Worm (Caenorhabditis elegans) whole organism, young adult: ENCODE measurements around the gene lin-15A.

Experiments used
- B0261.1 ChIP-seq: sonication (generic microtip); optimal IDR thresholded peaks from 2 replicates; lab custom pipeline; 2016; ENCODE audit warnings: mild to moderate bottlenecking, missing genetic modification characterization, moderate library complexity, missing compliant biosample characterization
- F22D6.2 ChIP-seq: sonication (generic microtip); optimal IDR thresholded peaks from 2 replicates; lab custom pipeline; 2016; ENCODE audit warnings: mild to moderate bottlenecking, missing genetic modification characterization, missing compliant biosample characterization
- F23B12.7 ChIP-seq: sonication (generic microtip); optimal IDR thresholded peaks from 2 replicates; lab custom pipeline; 2017; ENCODE audit warnings: missing genetic modification characterization, mild to moderate bottlenecking, missing compliant biosample characterization, antibody characterized with exemption, moderate library complexity; ENCODE audit not compliant: insufficient read depth
- K11D2.4 ChIP-seq: fragments of 200-800 bp; sonication (Bioruptor generic); IDR thresholded peaks from 2 replicates; pipeline ENCODE4 v1.3.6; 2022; ENCODE audit warnings: missing genetic modification reagents, missing genetic modification characterization, missing compliant biosample characterization
- K12H6.12 ChIP-seq: fragments of 200-800 bp; sonication (Bioruptor generic); optimal IDR thresholded peaks from 2 replicates; lab custom pipeline; 2018; ENCODE audit warnings: mild to moderate bottlenecking, missing genetic modification characterization, missing compliant biosample characterization
- Y53F4B.3 ChIP-seq: fragments of 200-800 bp; sonication (Bioruptor generic); IDR thresholded peaks from 2 replicates; pipeline ENCODE4 v1.3.6; 2022; ENCODE audit warnings: missing genetic modification reagents, missing genetic modification characterization, missing compliant biosample characterization
- Y53G8AR.9 ChIP-seq: fragments of 200-800 bp; sonication (Bioruptor generic); conservative IDR thresholded peaks from 2 replicates; pipeline ENCODE4 v1.3.6; 2022; ENCODE audit warnings: missing genetic modification reagents, missing genetic modification characterization, missing compliant biosample characterization
- Y79H2A.3 ChIP-seq: fragments of 200-800 bp; sonication (Bioruptor generic); conservative IDR thresholded peaks from 2 replicates; pipeline ENCODE4 v1.3.6; 2022; ENCODE audit warnings: missing genetic modification reagents, missing genetic modification characterization, missing compliant biosample characterization
- Y95B8A.8 ChIP-seq: fragments of 200-800 bp; sonication (Bioruptor generic); IDR thresholded peaks from 2 replicates; pipeline ENCODE4 v1.3.6; 2022; ENCODE audit warnings: missing genetic modification reagents, missing genetic modification characterization, missing compliant biosample characterization
- atf-7 ChIP-seq: sonication (generic microtip); optimal IDR thresholded peaks from 2 replicates; lab custom pipeline; 2017; ENCODE audit warnings: mild to moderate bottlenecking, missing genetic modification characterization, missing compliant biosample characterization
- attf-5 ChIP-seq: fragments of 200-800 bp; sonication (Bioruptor generic); optimal IDR thresholded peaks from 2 replicates; lab custom pipeline; 2018; ENCODE audit warnings: mild to moderate bottlenecking, missing genetic modification characterization, missing compliant biosample characterization
- cebp-1 ChIP-seq, 2 experiments: fragments of 200-800 bp in 1 of 2; sonication (Bioruptor generic) in 1 of 2; sonication (generic microtip) in 1 of 2; IDR thresholded peaks in 1 of 2; optimal IDR thresholded peaks in 1 of 2; 2 replicates each; pipeline versions ENCODE4 v1.3.6 to Lab custom; 2017 to 2022; ENCODE audit warnings: missing compliant biosample characterization in 2 of 2, missing genetic modification characterization in 2 of 2, mild to moderate bottlenecking in 1 of 2, missing genetic modification reagents in 1 of 2, moderate library complexity in 1 of 2
- ceh-100 ChIP-seq: fragments of 200-800 bp; sonication (Bioruptor generic); IDR thresholded peaks from 2 replicates; pipeline ENCODE4 v1.3.6; 2022; ENCODE audit warnings: missing genetic modification reagents, missing genetic modification characterization, missing compliant biosample characterization
- ceh-27 ChIP-seq: fragments of 200-800 bp; sonication (Bioruptor generic); optimal IDR thresholded peaks from 2 replicates; lab custom pipeline; 2018; ENCODE audit warnings: mild to moderate bottlenecking, missing genetic modification characterization, moderate library complexity, missing compliant biosample characterization
- chd-7 ChIP-seq: sonication (generic microtip); optimal IDR thresholded peaks from 2 replicates; lab custom pipeline; 2016; ENCODE audit warnings: mild to moderate bottlenecking, missing genetic modification characterization, moderate library complexity, missing compliant biosample characterization
- dpl-1 ChIP-seq: fragments of 150-350 bp; optimal IDR thresholded peaks from 2 replicates; lab custom pipeline; 2014; ENCODE audit warnings: missing biosample characterization, missing genetic modification reagents, missing genetic modification characterization
- egl-18 ChIP-seq: fragments of 200-800 bp; sonication (Bioruptor generic); IDR thresholded peaks from 2 replicates; pipeline ENCODE4 v1.3.6; 2022; ENCODE audit warnings: missing genetic modification reagents, missing genetic modification characterization, missing compliant biosample characterization
- egrh-3 ChIP-seq: fragments of 200-800 bp; sonication (Bioruptor generic); IDR thresholded peaks from 2 replicates; pipeline ENCODE4 v1.3.6; 2022; ENCODE audit warnings: missing genetic modification reagents, missing genetic modification characterization, missing compliant biosample characterization
- ets-4 ChIP-seq: fragments of 200-800 bp; sonication (Bioruptor generic); optimal IDR thresholded peaks from 2 replicates; lab custom pipeline; 2018; ENCODE audit warnings: mild to moderate bottlenecking, missing genetic modification characterization, missing compliant biosample characterization
- him-1 ChIP-seq: sonication (generic microtip); optimal IDR thresholded peaks from 2 replicates; lab custom pipeline; 2016; ENCODE audit warnings: missing genotype, missing genetic modification reagents, missing genetic modification characterization, missing compliant biosample characterization
- hlh-12 ChIP-seq: sonication (generic microtip); optimal IDR thresholded peaks from 2 replicates; lab custom pipeline; 2016; ENCODE audit warnings: missing genetic modification characterization, missing compliant biosample characterization
- hmg-1.2 ChIP-seq: fragments of 200-800 bp; sonication (Bioruptor generic); IDR thresholded peaks from 2 replicates; pipeline ENCODE4 v1.3.6; 2022; ENCODE audit warnings: missing genetic modification reagents, missing genetic modification characterization, missing compliant biosample characterization
- hrde-1 ChIP-seq: sonication (generic microtip); optimal IDR thresholded peaks from 2 replicates; lab custom pipeline; 2016; ENCODE audit warnings: missing genetic modification characterization, mild to moderate bottlenecking, missing compliant biosample characterization, moderate library complexity, missing genotype, missing genetic modification reagents, borderline replicate concordance
- hsf-1 ChIP-seq: fragments of 200-800 bp; sonication (Bioruptor generic); IDR thresholded peaks from 2 replicates; pipeline ENCODE4 v1.3.6; 2022; ENCODE audit warnings: missing genetic modification reagents, missing genetic modification characterization, missing compliant biosample characterization
- let-526 ChIP-seq: fragments of 200-800 bp; sonication (Bioruptor generic); IDR thresholded peaks from 2 replicates; pipeline ENCODE4 v1.3.6; 2022; ENCODE audit warnings: missing genetic modification reagents, missing genetic modification characterization, missing compliant biosample characterization
- let-607 ChIP-seq, 2 experiments: fragments of 200-800 bp in 1 of 2; sonication (Bioruptor generic) in 1 of 2; sonication (generic microtip) in 1 of 2; optimal IDR thresholded peaks; 2 replicates each; lab custom pipeline; 2016 to 2018; ENCODE audit warnings: mild to moderate bottlenecking in 2 of 2, missing compliant biosample characterization in 2 of 2, missing genetic modification characterization in 2 of 2, moderate library complexity in 2 of 2, missing genotype in 1 of 2
- lin-26 ChIP-seq: fragments of 200-800 bp; sonication (Bioruptor generic); IDR thresholded peaks from 2 replicates; pipeline ENCODE4 v1.3.6; 2022; ENCODE audit warnings: missing genetic modification reagents, missing genetic modification characterization, missing compliant biosample characterization
- lin-54 ChIP-seq: fragments of 200-800 bp; sonication (Bioruptor generic); optimal IDR thresholded peaks from 2 replicates; lab custom pipeline; 2018; ENCODE audit warnings: mild to moderate bottlenecking, missing genetic modification characterization, missing compliant biosample characterization
- lsl-1 ChIP-seq: fragments of 200-800 bp; sonication (Bioruptor generic); optimal IDR thresholded peaks from 2 replicates; lab custom pipeline; 2018; ENCODE audit warnings: mild to moderate bottlenecking, missing genetic modification characterization, moderate library complexity, missing compliant biosample characterization
- madf-3 ChIP-seq: fragments of 200-800 bp; sonication (Bioruptor generic); IDR thresholded peaks from 2 replicates; pipeline ENCODE4 v1.3.6; 2022; ENCODE audit warnings: missing genetic modification reagents, missing genetic modification characterization, missing compliant biosample characterization
- madf-6 ChIP-seq: fragments of 200-800 bp; sonication (Bioruptor generic); IDR thresholded peaks from 2 replicates; pipeline ENCODE4 v1.3.6; 2022; ENCODE audit warnings: missing genetic modification reagents, missing genetic modification characterization, missing compliant biosample characterization
- madf-8 ChIP-seq: fragments of 200-800 bp; sonication (Bioruptor generic); conservative IDR thresholded peaks from 2 replicates; pipeline ENCODE4 v1.3.6; 2022; ENCODE audit warnings: missing genetic modification reagents, missing genetic modification characterization, missing compliant biosample characterization
- mcd-1 ChIP-seq: fragments of 200-800 bp; sonication (Bioruptor generic); IDR thresholded peaks from 2 replicates; pipeline ENCODE4 v1.3.6; 2022; ENCODE audit warnings: missing genetic modification reagents, missing genetic modification characterization, missing compliant biosample characterization
- nfya-2 ChIP-seq: fragments of 200-800 bp; sonication (Bioruptor generic); IDR thresholded peaks from 2 replicates; pipeline ENCODE4 v1.3.6; 2022; ENCODE audit warnings: missing genetic modification reagents, missing genetic modification characterization, missing compliant biosample characterization
- nfyb-1 ChIP-seq: fragments of 200-800 bp; sonication (Bioruptor generic); IDR thresholded peaks from 2 replicates; pipeline ENCODE4 v1.3.6; 2022; ENCODE audit warnings: missing genetic modification reagents, missing genetic modification characterization, missing compliant biosample characterization
- rpc-1 ChIP-seq, 2 experiments: fragments of 150-350 bp in 1 of 2; sonication (generic microtip) in 1 of 2; optimal IDR thresholded peaks; 2 replicates each; lab custom pipeline; 2014 to 2018; ENCODE audit warnings: missing biosample characterization in 1 of 2, missing genetic modification characterization in 1 of 2, missing genetic modification reagents in 1 of 2, missing genotype in 1 of 2
- sea-2 ChIP-seq: fragments of 200-800 bp; sonication (Bioruptor generic); IDR thresholded peaks from 2 replicates; pipeline ENCODE4 v1.3.6; 2022; ENCODE audit warnings: missing genetic modification characterization, missing compliant biosample characterization
- snpc-4 ChIP-seq, 5 experiments: fragments of 150-350 bp in 1 of 5; sonication (generic microtip) in 4 of 5; optimal IDR thresholded peaks; 2 replicates each; lab custom pipeline; 2014 to 2018; ENCODE audit warnings: missing genetic modification characterization in 5 of 5, missing biosample characterization in 3 of 5, antibody characterized with exemption in 2 of 5, mild to moderate bottlenecking in 2 of 5, missing compliant biosample characterization in 2 of 5, missing genotype in 2 of 5, moderate library complexity in 2 of 5, missing genetic modification reagents in 1 of 5
- somi-1 ChIP-seq: fragments of 200-800 bp; sonication (Bioruptor generic); optimal IDR thresholded peaks from 2 replicates; lab custom pipeline; 2018; ENCODE audit warnings: mild to moderate bottlenecking, missing genetic modification characterization, missing compliant biosample characterization
- tbp1 ChIP-seq: fragments of 200-800 bp; sonication (Bioruptor generic); optimal IDR thresholded peaks from 2 replicates; lab custom pipeline; 2018; ENCODE audit warnings: mild to moderate bottlenecking, missing genetic modification characterization, missing compliant biosample characterization
- tbx-9 ChIP-seq: sonication (generic microtip); optimal IDR thresholded peaks from 2 replicates; lab custom pipeline; 2016; ENCODE audit warnings: borderline replicate concordance, missing genetic modification characterization, inconsistent platforms, missing compliant biosample characterization
- tlf-1 ChIP-seq: fragments of 200-800 bp; sonication (Bioruptor generic); optimal IDR thresholded peaks from 2 replicates; lab custom pipeline; 2018; ENCODE audit warnings: mild to moderate bottlenecking, missing genetic modification characterization, missing compliant biosample characterization
- zfh-2 ChIP-seq: fragments of 200-800 bp; sonication (Bioruptor generic); conservative IDR thresholded peaks from 2 replicates; pipeline ENCODE4 v1.3.6; 2022; ENCODE audit warnings: missing genetic modification reagents, missing genetic modification characterization, missing compliant biosample characterization
- ztf-26 ChIP-seq: sonication (generic microtip); optimal IDR thresholded peaks from 2 replicates; lab custom pipeline; 2017; ENCODE audit warnings: missing genetic modification characterization, missing compliant biosample characterization
- ztf-28 ChIP-seq: fragments of 200-800 bp; sonication (Bioruptor generic); IDR thresholded peaks from 2 replicates; pipeline ENCODE4 v1.3.6; 2022; ENCODE audit warnings: missing genetic modification reagents, missing genetic modification characterization, missing compliant biosample characterization
- ztf-3 ChIP-seq: fragments of 200-800 bp; sonication (Bioruptor generic); optimal IDR thresholded peaks from 2 replicates; lab custom pipeline; 2018; ENCODE audit warnings: mild to moderate bottlenecking, missing genetic modification characterization, missing compliant biosample characterization
- ztf-6 ChIP-seq: fragments of 200-800 bp; sonication (Bioruptor generic); IDR thresholded peaks from 2 replicates; pipeline ENCODE4 v1.3.6; 2022; ENCODE audit warnings: missing genetic modification reagents, missing genetic modification characterization, missing compliant biosample characterization

The lin-15A gene

ce11 chrX:15724994-15725393 lies 6.8 kb upstream of the lin-15A start (continued):
- TF ChIP-seq snpc-4 (GFP tag; optimal IDR thresholded peaks at IDR 0.05; lab: Kevin White, UChicago) (no peak), snpc-4 (tag; optimal IDR thresholded peaks at IDR 0.05; lab: Kevin White, UChicago) (peak in 1 of 4 experiments; percentile 12), F22D6.2 (tag; lab: Kevin White, UChicago) (no peak), egl-18 (no peak), somi-1 (no peak), ceh-100 (GFP tag; lab: Robert Waterston, UW) (no peak), madf-3 (GFP tag; lab: Robert Waterston, UW) (no peak), ztf-28 (GFP tag; lab: Robert Waterston, UW) (no peak), Y95B8A.8 (GFP tag; lab: Robert Waterston, UW) (no peak), attf-5 (GFP tag; lab: Kevin White, UChicago) (peak; percentile 46), ztf-3 (no peak), chd-7 (no peak), let-526 (GFP tag; lab: Robert Waterston, UW) (no peak), nfya-2 (GFP tag; lab: Robert Waterston, UW) (no peak), tbx-9 (no peak), K12H6.12 (tag; lab: Kevin White, UChicago) (no peak), Y53G8AR.9 (no peak), hlh-12 (no peak), B0261.1 (tag; lab: Kevin White, UChicago) (no peak), lsl-1 (GFP tag; lab: Kevin White, UChicago) (no peak), ztf-26 (tag; lab: Kevin White, UChicago) (no peak), nfyb-1 (GFP tag; lab: Robert Waterston, UW) (no peak), ztf-6 (no peak), F23B12.7 (tag; lab: Kevin White, UChicago) (no peak), hsf-1 (GFP tag; lab: Robert Waterston, UW) (no peak), let-607 (tag; optimal IDR thresholded peaks at IDR 0.05; lab: Kevin White, UChicago) (no peak), tbp1 (GFP tag; lab: Kevin White, UChicago) (no peak), ceh-27 (GFP tag; lab: Kevin White, UChicago) (peak; percentile 33), lin-54 (GFP tag; lab: Kevin White, UChicago) (peak; percentile 35), atf-7 (tag; lab: Kevin White, UChicago) (no peak), mcd-1 (GFP tag; lab: Robert Waterston, UW) (peak; percentile 48), ets-4 (no peak), egrh-3 (no peak), K11D2.4 (GFP tag; lab: Robert Waterston, UW) (peak; percentile 45; the same call in 1 of the 2 replicates), dpl-1 (peak; percentile 37), tlf-1 (GFP tag; lab: Kevin White, UChicago) (no peak), sea-2 (GFP tag; lab: Robert Waterston, UW) (no peak), cebp-1 (GFP tag; IDR thresholded peaks at IDR 0.05; lab: Robert Waterston, UW) (no peak), cebp-1 (tag; optimal IDR thresholded peaks at IDR 0.05; lab: Kevin White, UChicago) (no peak), Y79H2A.3 (GFP tag; lab: Robert Waterston, UW) (no peak), lin-26 (GFP tag; lab: Robert Waterston, UW) (no peak), madf-6 (no peak; the same call in none of the 2 replicates), madf-8 (GFP tag; lab: Robert Waterston, UW) (peak; percentile 44), Y53F4B.3 (GFP tag; lab: Robert Waterston, UW) (no peak), him-1 (no peak), hrde-1 (tag; lab: Kevin White, UChicago) (no peak), rpc-1 (optimal IDR thresholded peaks at IDR 0.05; lab: Kevin White, UChicago) (no peak), rpc-1 (tag; optimal IDR thresholded peaks at IDR 0.05; lab: Kevin White, UChicago) (no peak), zfh-2 (GFP tag; lab: Robert Waterston, UW) (peak; percentile 27; the same call in 1 of the 2 replicates), hmg-1.2 (peak; percentile 87)
